Fruit fly (Drosophila melanogaster): Measurements from ENCODE around the gene Spn.
A peak's percentile ranks its signal among the peaks of the same experiment; 100 is the strongest.

Gene Spn

dm6 chr3L:2479250-2479649 lies 74.8 kb downstream of the Spn start (continued):
- TF ChIP-seq CG2678 (tag; optimal IDR thresholded peaks at IDR 0.05) = peak; percentile 67
- no peak for TF ChIP-seq CG6791 (GFP tag; IDR thresholded peaks at IDR 0.05; ENCODE audit: partially characterized antibody)
- TF ChIP-seq Side (GFP tag; optimal IDR thresholded peaks at IDR 0.05) = no peak
- no peak for TF ChIP-seq ftz-f1 (GFP tag; optimal IDR thresholded peaks at IDR 0.05)
- no peak for TF ChIP-seq CG4360 (GFP tag; IDR thresholded peaks at IDR 0.05)
- no peak for TF ChIP-seq fu2 (GFP tag; optimal IDR thresholded peaks at IDR 0.05)
- TF ChIP-seq Ravus (GFP tag; IDR thresholded peaks at IDR 0.05) = no peak
- no peak for TF ChIP-seq Jarid2 (GFP tag; optimal IDR thresholded peaks at IDR 0.05)
- no peak for TF ChIP-seq fd102C (GFP tag; optimal IDR thresholded peaks at IDR 0.05)
- TF ChIP-seq ac (GFP tag; optimal IDR thresholded peaks at IDR 0.05) = no peak
- TF ChIP-seq Ssrp (tag; optimal IDR thresholded peaks at IDR 0.05) = peak; percentile 24
- TF ChIP-seq CG14860 (GFP tag; IDR thresholded peaks at IDR 0.05; ENCODE audit: partially characterized antibody) = no peak
- no peak for TF ChIP-seq fru (optimal IDR thresholded peaks at IDR 0.05)
- TF ChIP-seq jumu (GFP tag; optimal IDR thresholded peaks at IDR 0.05) = no peak
- no peak for TF ChIP-seq CG10462 (GFP tag; optimal IDR thresholded peaks at IDR 0.05)
- peak; percentile 35; the same call in 1 of the 2 replicates for TF ChIP-seq al (GFP tag; IDR thresholded peaks at IDR 0.05)
- no peak for TF ChIP-seq fd64A (GFP tag; optimal IDR thresholded peaks at IDR 0.05)
- TF ChIP-seq CG13775 (GFP tag; optimal IDR thresholded peaks at IDR 0.05) = peak; percentile 24
- TF ChIP-seq CG34422 (GFP tag; IDR thresholded peaks at IDR 0.05) = no peak
- no peak for TF ChIP-seq CG30020 (tag; optimal IDR thresholded peaks at IDR 0.05)
- no peak for TF ChIP-seq ash1 (GFP tag; optimal IDR thresholded peaks at IDR 0.05)
- peak; percentile 43 for TF ChIP-seq Hmr (GFP tag; optimal IDR thresholded peaks at IDR 0.05)
- TF ChIP-seq seq (GFP tag; IDR thresholded peaks at IDR 0.05) = no peak
- peak; percentile 71 for TF ChIP-seq lab (GFP tag; optimal IDR thresholded peaks at IDR 0.05)
- TF ChIP-seq dmrt11E (tag; optimal IDR thresholded peaks at IDR 0.05) = peak; percentile 45
- no peak for TF ChIP-seq CG7963 (GFP tag; IDR thresholded peaks at IDR 0.05; ENCODE audit: partially characterized antibody)
- TF ChIP-seq CG12299 (tag; optimal IDR thresholded peaks at IDR 0.05) = no peak
- TF ChIP-seq gsb (GFP tag; IDR thresholded peaks at IDR 0.05) = no peak
- peak in 1 of 2 experiments; percentile 18 for TF ChIP-seq Pdp1 (GFP tag; optimal IDR thresholded peaks at IDR 0.05)
- TF ChIP-seq ssp (GFP tag; IDR thresholded peaks at IDR 0.05) = no peak
- no peak for TF ChIP-seq crp (GFP tag; optimal IDR thresholded peaks at IDR 0.05)
- no peak for TF ChIP-seq tx (GFP tag; optimal IDR thresholded peaks at IDR 0.05)
- TF ChIP-seq Elba2 (GFP tag; optimal IDR thresholded peaks at IDR 0.05) = no peak
- TF ChIP-seq CG2129 (GFP tag; IDR thresholded peaks at IDR 0.05; ENCODE audit: partially characterized antibody) = no peak
- peak; percentile 59 for TF ChIP-seq CG7556 (GFP tag; optimal IDR thresholded peaks at IDR 0.05)
- TF ChIP-seq bbx (GFP tag; IDR thresholded peaks at IDR 0.05; ENCODE audit: partially characterized antibody) = no peak
- TF ChIP-seq CG10209 (GFP tag; optimal IDR thresholded peaks at IDR 0.05) = peak; percentile 39
- no peak for TF ChIP-seq disco-r (GFP tag; optimal IDR thresholded peaks at IDR 0.05)
- TF ChIP-seq CG32532 (GFP tag; IDR thresholded peaks at IDR 0.05) = peak; percentile 24; the same call in 1 of the 2 replicates
- TF ChIP-seq chinmo (GFP tag; IDR thresholded peaks at IDR 0.05; ENCODE audit: partially characterized antibody) = no peak
- no peak for TF ChIP-seq exex (tag; optimal IDR thresholded peaks at IDR 0.05)
- no peak for TF ChIP-seq yki (optimal IDR thresholded peaks at IDR 0.05)
- peak; percentile 27 for TF ChIP-seq Xbp1 (GFP tag; optimal IDR thresholded peaks at IDR 0.05)
- no peak for TF ChIP-seq tll (GFP tag; optimal IDR thresholded peaks at IDR 0.05)
- peak; percentile 60 for TF ChIP-seq Fer1 (GFP tag; optimal IDR thresholded peaks at IDR 0.05)
- TF ChIP-seq CG11085 (GFP tag; IDR thresholded peaks at IDR 0.05) = no peak
- peak; percentile 16 for TF ChIP-seq CG1529 (GFP tag; optimal IDR thresholded peaks at IDR 0.05)
- no peak for TF ChIP-seq Mrtf (GFP tag; IDR thresholded peaks at IDR 0.05)
- TF ChIP-seq CG42726 (GFP tag; IDR thresholded peaks at IDR 0.05; ENCODE audit: partially characterized antibody) = no peak
- no peak for TF ChIP-seq CG32767 (GFP tag; IDR thresholded peaks at IDR 0.05)
- TF ChIP-seq CG6813 (GFP tag; optimal IDR thresholded peaks at IDR 0.05) = peak; percentile 54
